Fruit fly (Drosophila melanogaster) whole organism, prepupa: ENCODE measurements around the gene CG17819.

Source experiments
- CG16779 ChIP-seq: fragments of 200-800 bp; sonication (Bioruptor generic); optimal IDR thresholded peaks from 3 replicates; lab custom pipeline; 2017; ENCODE audit warnings: missing biosample characterization, mild to moderate bottlenecking, missing genetic modification characterization
- CG3032 ChIP-seq: fragments of 200-800 bp; optimal IDR thresholded peaks from 2 replicates; lab custom pipeline; 2019; ENCODE audit warnings: missing biosample characterization, mild to moderate bottlenecking, missing genetic modification characterization, moderate library complexity
- CG6276 ChIP-seq: fragments of 200-800 bp; sonication (Bioruptor generic); optimal IDR thresholded peaks from 2 replicates; lab custom pipeline; 2017; ENCODE audit warnings: missing biosample characterization, mild to moderate bottlenecking, missing genetic modification characterization
- CG8319 ChIP-seq: fragments of 200-800 bp; sonication (Bioruptor generic); optimal IDR thresholded peaks from 3 replicates; lab custom pipeline; 2016; ENCODE audit warnings: missing biosample characterization, missing genetic modification characterization
- Hr39 ChIP-seq: fragments of 200-800 bp; sonication (Bioruptor generic); optimal IDR thresholded peaks from 2 replicates; lab custom pipeline; 2016; ENCODE audit warnings: missing biosample characterization, missing genetic modification characterization
- OdsH ChIP-seq: fragments of 200-800 bp; sonication (Bioruptor generic); optimal IDR thresholded peaks from 3 replicates; lab custom pipeline; 2016; ENCODE audit warnings: missing biosample characterization, missing genetic modification characterization
- Smox ChIP-seq: fragments of 200-800 bp; sonication (Bioruptor generic); optimal IDR thresholded peaks from 3 replicates; lab custom pipeline; 2016; ENCODE audit warnings: missing biosample characterization, missing genetic modification characterization
- Sox102F ChIP-seq: fragments of 200-800 bp; sonication (Bioruptor generic); optimal IDR thresholded peaks from 2 replicates; lab custom pipeline; 2016; ENCODE audit warnings: missing biosample characterization, mild to moderate bottlenecking, missing genetic modification characterization
- Sox15 ChIP-seq: fragments of 200-800 bp; sonication (Bioruptor generic); optimal IDR thresholded peaks from 3 replicates; lab custom pipeline; 2016; ENCODE audit warnings: missing biosample characterization, missing genetic modification characterization
- achi ChIP-seq: fragments of 200-800 bp; sonication (Bioruptor generic); optimal IDR thresholded peaks from 3 replicates; lab custom pipeline; 2016; ENCODE audit warnings: missing biosample characterization, missing genetic modification characterization
- esn ChIP-seq: fragments of 200-800 bp; sonication (Bioruptor generic); optimal IDR thresholded peaks from 2 replicates; lab custom pipeline; 2016; ENCODE audit warnings: missing biosample characterization, mild to moderate bottlenecking, missing genetic modification characterization, moderate library complexity
- spab ChIP-seq: fragments of 200-800 bp; sonication (Bioruptor generic); optimal IDR thresholded peaks from 2 replicates; lab custom pipeline; 2017; ENCODE audit warnings: missing biosample characterization, mild to moderate bottlenecking, missing genetic modification characterization, missing genetic modification reagents
- ss ChIP-seq, 2 experiments: fragments of 200-800 bp; sonication (Bioruptor generic); optimal IDR thresholded peaks; 2 replicates in 1 of 2; 3 replicates in 1 of 2; lab custom pipeline; 2017 to 2018; ENCODE audit warnings: mild to moderate bottlenecking in 2 of 2, missing biosample characterization in 2 of 2, missing genetic modification characterization in 2 of 2, moderate library complexity in 1 of 2
- topi ChIP-seq: fragments of 200-800 bp; sonication (Bioruptor generic); optimal IDR thresholded peaks from 3 replicates; lab custom pipeline; 2016; ENCODE audit warnings: missing biosample characterization, missing genetic modification characterization

DNA sequence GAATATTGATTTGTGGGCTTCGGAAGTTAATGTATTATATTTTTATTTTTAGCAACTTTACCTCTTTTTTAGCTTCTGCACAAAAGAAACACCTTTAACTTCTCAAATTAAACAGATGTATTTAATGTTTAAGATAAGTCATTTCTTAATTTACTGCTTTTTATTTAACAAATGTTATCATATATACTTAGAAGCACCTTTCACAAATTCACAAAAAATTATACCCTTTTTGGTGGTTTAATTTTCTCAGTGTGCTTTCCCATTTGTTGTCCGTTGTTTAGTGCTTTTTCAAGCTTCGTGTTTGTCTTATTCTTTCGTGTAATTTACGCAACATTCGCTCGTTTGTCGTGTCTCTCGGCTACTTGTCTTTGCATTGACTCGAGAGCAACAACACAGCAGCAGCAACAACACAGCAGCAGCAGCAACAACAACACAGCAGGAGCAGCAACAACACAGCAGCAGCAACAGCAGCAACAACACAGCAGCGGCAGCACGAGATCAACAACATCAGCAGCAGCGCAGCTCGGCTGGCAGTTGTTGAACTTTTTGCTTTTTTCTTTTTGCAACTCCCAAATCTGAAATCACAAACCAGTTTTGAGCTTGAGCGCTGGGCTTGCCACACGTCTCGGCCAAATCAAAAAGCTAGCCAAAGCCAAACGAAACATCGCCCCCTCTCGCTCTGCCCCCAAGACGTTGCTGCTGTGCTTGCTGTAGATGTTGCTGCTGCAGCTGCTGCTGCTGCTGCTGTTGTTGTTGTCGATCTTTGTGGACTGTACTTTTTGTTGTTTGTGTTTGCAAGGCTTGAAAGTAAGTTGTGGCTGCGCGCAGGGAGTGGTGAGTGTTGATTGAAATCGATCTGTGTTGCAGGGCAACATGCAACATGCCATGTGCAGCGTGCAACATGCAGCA, 48.0 kb downstream of the CG17819 start:
- TF ChIP-seq CG3032 (tag; lab: Kevin White, UChicago) (peak; percentile 65), Hr39 (GFP tag; lab: Kevin White, UChicago) (no peak), OdsH (GFP tag; lab: Kevin White, UChicago) (no peak), CG6276 (peak; percentile 83), Sox15 (GFP tag; lab: Kevin White, UChicago) (no peak), CG8319 (peak; percentile 74), achi (GFP tag; lab: Kevin White, UChicago) (no peak), esn (GFP tag; lab: Kevin White, UChicago) (peak; percentile 49), ss (GFP tag; optimal IDR thresholded peaks at IDR 0.05; lab: Kevin White, UChicago) (peak; percentile 31 to 85), Sox102F (GFP tag; lab: Kevin White, UChicago) (no peak), CG16779 (tag; lab: Kevin White, UChicago) (peak; percentile 68), Smox (GFP tag; lab: Kevin White, UChicago) (no peak), spab (GFP tag; lab: Kevin White, UChicago) (no peak), topi (peak; percentile 67)
